Worm (Caenorhabditis elegans): ENCODE results near the gene T28C6.3.

DNA sequence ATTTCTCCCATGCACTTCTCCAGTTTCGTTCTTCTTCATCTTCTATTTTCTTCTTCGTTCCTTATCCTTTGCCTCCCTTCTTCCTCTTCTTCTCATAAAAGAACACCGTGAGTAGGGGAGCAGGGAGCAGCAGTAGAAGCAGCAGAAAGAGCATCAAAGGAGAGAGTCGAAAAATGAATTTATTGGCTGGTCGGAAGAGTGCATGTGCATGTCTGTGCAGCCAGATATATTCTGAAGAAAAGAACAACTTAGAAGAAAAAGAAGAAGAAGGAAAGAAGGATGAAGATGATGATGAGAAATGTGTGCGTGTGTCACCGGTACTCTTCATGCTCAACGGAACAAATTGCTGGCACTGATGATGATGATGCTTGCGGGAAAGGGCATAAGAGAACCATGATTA, 23.9 kb upstream of the T28C6.3 start:
- TF ChIP-seq ama-1 (optimal IDR thresholded peaks at IDR 0.05) (no peak), tbx-37 (GFP tag; conservative IDR thresholded peaks at IDR 0.05) (no peak), B0310.2 (tag; optimal IDR thresholded peaks at IDR 0.05) (no peak), ceh-13 (GFP tag; optimal IDR thresholded peaks at IDR 0.05) (no peak), flt-1 (GFP tag; IDR thresholded peaks at IDR 0.05) (no peak), tbx-11 (GFP tag; IDR thresholded peaks at IDR 0.05) (no peak), ets-7 (tag; optimal IDR thresholded peaks at IDR 0.05) (no peak), tra-4 (tag; optimal IDR thresholded peaks at IDR 0.05) (no peak), hmg-4 (GFP tag; optimal IDR thresholded peaks at IDR 0.05) (no peak)

Data from whole organism, early embryonic.